Worm (Caenorhabditis elegans): ENCODE data around the gene F22B3.10.
"Not testable (repeated sequence)": the region's sequence is repeated elsewhere in the genome, so short reads cannot be mapped to it uniquely, and the experiment has no call there.

DNA sequence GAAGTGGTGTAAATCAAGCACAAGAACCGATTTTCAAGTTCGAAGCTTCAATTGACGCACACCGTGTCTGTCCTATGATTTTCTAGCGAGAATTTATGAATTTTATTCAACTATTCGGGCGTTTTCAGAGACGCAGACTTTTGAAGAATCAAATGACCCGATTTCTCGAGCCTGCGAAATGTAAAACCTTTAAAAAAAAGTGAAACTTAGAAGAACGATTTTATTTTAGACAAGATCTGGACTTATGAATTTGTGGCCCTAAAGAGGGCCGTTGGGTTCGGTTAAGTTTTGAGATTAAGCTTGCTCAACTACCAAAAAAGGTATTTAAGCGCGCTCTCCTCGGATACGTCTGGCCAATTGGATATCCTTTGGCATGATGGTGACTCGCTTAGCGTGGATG, 8.7 kb downstream of the F22B3.10 start:
- not testable (repeated sequence) for TF ChIP-seq snpc-4 (tag; optimal IDR thresholded peaks at IDR 0.05); ama-1 (optimal IDR thresholded peaks at IDR 0.05)

Measured in whole organism, L4 larva.